Worm (Caenorhabditis elegans): ENCODE results near the gene ZC155.4.

DNA sequence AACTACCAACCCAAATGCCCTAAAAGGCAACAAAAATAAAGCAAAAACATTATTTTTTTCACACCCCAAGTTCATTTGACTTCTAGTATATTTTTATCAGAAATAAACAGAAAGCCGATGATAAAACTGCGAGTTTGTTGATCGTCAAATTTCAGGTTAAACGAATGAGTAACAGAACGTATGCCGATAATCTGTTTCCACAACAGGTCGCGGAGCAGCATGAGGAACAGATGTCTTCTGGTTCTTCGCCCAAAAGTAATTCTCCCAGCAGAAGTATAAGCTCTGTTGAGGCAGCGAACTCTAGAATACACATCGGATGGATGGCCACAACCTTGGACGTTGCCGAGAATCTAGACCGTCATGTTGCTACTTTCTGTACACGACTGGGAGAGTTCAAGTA lies 15.1 kb upstream of the ZC155.4 start, which contains the start of gene prmt-5:
- TF ChIP-seq zfp-2 (tag; optimal IDR thresholded peaks at IDR 0.05) (no peak), Y48G9A.11 (GFP tag; IDR thresholded peaks at IDR 0.05) (peak; percentile 34; the same call in 1 of the 2 replicates), lin-39 (tag; optimal IDR thresholded peaks at IDR 0.05) (no peak)
